Worm (Caenorhabditis elegans) whole organism, late embryonic: ENCODE data around the gene F53C3.4.

Experiments used
- ceh-19 ChIP-seq: fragments of 200-800 bp; sonication (Bioruptor generic); optimal IDR thresholded peaks from 2 replicates; lab custom pipeline; 2018; ENCODE audit warnings: mild to moderate bottlenecking, missing genetic modification characterization, missing compliant biosample characterization
- ceh-48 ChIP-seq: sonication (generic microtip); optimal IDR thresholded peaks from 2 replicates; lab custom pipeline; 2016; ENCODE audit warnings: missing genetic modification characterization, inconsistent platforms, missing compliant biosample characterization
- ets-4 ChIP-seq: sonication (generic microtip); optimal IDR thresholded peaks from 2 replicates; lab custom pipeline; 2016; ENCODE audit warnings: missing genetic modification characterization, missing compliant biosample characterization
- nfya-1 ChIP-seq: sonication (generic microtip); optimal IDR thresholded peaks from 2 replicates; lab custom pipeline; 2017; ENCODE audit warnings: missing genetic modification characterization, mild to moderate bottlenecking, missing compliant biosample characterization, antibody characterized with exemption, moderate library complexity
- pat-9 ChIP-seq: fragments of 200-800 bp; sonication (Bioruptor generic); optimal IDR thresholded peaks from 2 replicates; lab custom pipeline; 2018; ENCODE audit warnings: mild to moderate bottlenecking, missing genetic modification characterization, moderate library complexity, missing compliant biosample characterization
- pha-4 ChIP-seq: fragments of 150-350 bp; optimal IDR thresholded peaks from 2 replicates; lab custom pipeline; 2018; ENCODE audit warnings: missing biosample characterization, missing genetic modification reagents, missing genetic modification characterization
- unc-55 ChIP-seq: sonication (generic microtip); optimal IDR thresholded peaks from 2 replicates; lab custom pipeline; 2017; ENCODE audit warnings: missing biosample characterization, missing genetic modification reagents, missing genetic modification characterization

DNA sequence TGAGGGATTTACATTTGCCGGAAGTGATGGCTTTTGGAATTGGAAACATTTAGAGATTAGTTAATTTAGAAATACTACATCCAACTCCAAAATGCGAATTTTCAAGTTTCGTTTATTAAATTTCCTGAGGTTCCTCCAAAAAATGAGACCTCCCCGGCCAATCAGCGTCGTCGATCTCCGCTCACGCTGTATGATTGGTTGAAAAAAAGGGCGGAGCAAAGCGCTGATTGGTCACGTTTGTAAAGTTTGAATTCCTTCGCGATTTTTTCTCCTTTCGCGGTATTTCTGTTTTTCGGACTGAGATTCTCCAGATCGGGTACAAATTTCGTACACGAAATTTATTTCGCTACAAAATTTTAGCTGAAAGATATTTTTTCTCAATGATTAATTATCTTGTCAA lies 46.2 kb downstream of the F53C3.4 start:
- no peak for TF ChIP-seq ets-4 (tag; lab: Kevin White, UChicago)
- no peak for TF ChIP-seq pat-9
- TF ChIP-seq nfya-1 (tag; lab: Kevin White, UChicago) = peak; percentile 82
- no peak for TF ChIP-seq pha-4
- no peak for TF ChIP-seq ceh-48 (tag; lab: Kevin White, UChicago)
- no peak for TF ChIP-seq ceh-19
- no peak for TF ChIP-seq unc-55 (GFP tag; lab: Kevin White, UChicago)
